Fruit fly (Drosophila melanogaster) whole organism, prepupa: ENCODE data around the gene CG11498.
A peak's percentile ranks its signal among the peaks of the same experiment; 100 is the strongest.

Experiments used
- Blimp-1 ChIP-seq: fragments of 200-800 bp; sonication (Bioruptor generic); optimal IDR thresholded peaks from 3 replicates; lab custom pipeline; 2017; ENCODE audit warnings: missing biosample characterization, missing genetic modification characterization, mild to moderate bottlenecking, moderate library complexity, missing genetic modification reagents
- CG10631 ChIP-seq: fragments of 200-800 bp; sonication (Bioruptor generic); optimal IDR thresholded peaks from 2 replicates; lab custom pipeline; 2016; ENCODE audit warnings: missing biosample characterization, missing genetic modification characterization
- CG10669 ChIP-seq: fragments of 200-800 bp; sonication (Bioruptor generic); optimal IDR thresholded peaks from 3 replicates; lab custom pipeline; 2018; ENCODE audit warnings: missing biosample characterization, mild to moderate bottlenecking, missing genetic modification characterization, moderate library complexity
- CG15336 ChIP-seq: fragments of 200-800 bp; sonication (Bioruptor generic); IDR thresholded peaks from 2 replicates; pipeline ENCODE4 v1.3.6; 2022; ENCODE audit warnings: missing biosample characterization, missing genetic modification characterization
- CG16779 ChIP-seq: fragments of 200-800 bp; sonication (Bioruptor generic); optimal IDR thresholded peaks from 3 replicates; lab custom pipeline; 2017; ENCODE audit warnings: missing biosample characterization, mild to moderate bottlenecking, missing genetic modification characterization
- CG3032 ChIP-seq: fragments of 200-800 bp; optimal IDR thresholded peaks from 2 replicates; lab custom pipeline; 2019; ENCODE audit warnings: missing biosample characterization, mild to moderate bottlenecking, missing genetic modification characterization, moderate library complexity
- CG6163 ChIP-seq: fragments of 200-800 bp; sonication (Bioruptor generic); IDR thresholded peaks from 3 replicates; pipeline ENCODE4 v1.3.6; 2022; ENCODE audit warnings: missing biosample characterization, missing genetic modification characterization
- CG6792 ChIP-seq: fragments of 200-800 bp; sonication (Bioruptor generic); optimal IDR thresholded peaks from 3 replicates; lab custom pipeline; 2016; ENCODE audit warnings: missing biosample characterization, missing genetic modification characterization
- CG6808 ChIP-seq: fragments of 200-800 bp; sonication (Bioruptor generic); optimal IDR thresholded peaks from 3 replicates; lab custom pipeline; 2017; ENCODE audit warnings: missing biosample characterization, missing genetic modification characterization, mild to moderate bottlenecking, moderate library complexity, missing genetic modification reagents
- CG7368 ChIP-seq: fragments of 200-800 bp; sonication (Bioruptor generic); optimal IDR thresholded peaks from 3 replicates; lab custom pipeline; 2016; ENCODE audit warnings: missing biosample characterization, missing genetic modification characterization
- CG8119 ChIP-seq: fragments of 200-800 bp; sonication (Bioruptor generic); IDR thresholded peaks from 3 replicates; pipeline ENCODE4 v1.3.6; 2022; ENCODE audit warnings: missing biosample characterization, missing genetic modification characterization
- CG9139 ChIP-seq: fragments of 200-800 bp; sonication (Bioruptor generic); optimal IDR thresholded peaks from 3 replicates; lab custom pipeline; 2017; ENCODE audit warnings: missing biosample characterization, mild to moderate bottlenecking, missing genetic modification characterization
- Eip78C ChIP-seq: fragments of 200-800 bp; sonication (Bioruptor generic); peaks from one replicate; lab custom pipeline; 2016; ENCODE audit warnings: missing biosample characterization, missing genetic modification characterization
- Eip93F ChIP-seq: fragments of 200-800 bp; sonication (Bioruptor generic); optimal IDR thresholded peaks from 2 replicates; lab custom pipeline; 2016; ENCODE audit warnings: missing biosample characterization, mild to moderate bottlenecking, missing genetic modification characterization
- Gug ChIP-seq: fragments of 200-800 bp; sonication (Bioruptor generic); IDR thresholded peaks from 2 replicates; pipeline ENCODE4 v1.3.6; 2022; ENCODE audit warnings: missing biosample characterization, missing genetic modification characterization
- Hr38 ChIP-seq: sonication (Bioruptor generic); optimal IDR thresholded peaks from 2 replicates; lab custom pipeline; 2016; ENCODE audit warnings: missing biosample characterization, missing genetic modification characterization
- Hr39 ChIP-seq: fragments of 200-800 bp; sonication (Bioruptor generic); optimal IDR thresholded peaks from 2 replicates; lab custom pipeline; 2016; ENCODE audit warnings: missing biosample characterization, missing genetic modification characterization
- Lpt ChIP-seq: fragments of 200-800 bp; sonication (Bioruptor generic); optimal IDR thresholded peaks from 3 replicates; lab custom pipeline; 2016; ENCODE audit warnings: missing biosample characterization, missing genetic modification characterization
- OdsH ChIP-seq: fragments of 200-800 bp; sonication (Bioruptor generic); optimal IDR thresholded peaks from 3 replicates; lab custom pipeline; 2016; ENCODE audit warnings: missing biosample characterization, missing genetic modification characterization
- Smox ChIP-seq: fragments of 200-800 bp; sonication (Bioruptor generic); optimal IDR thresholded peaks from 3 replicates; lab custom pipeline; 2016; ENCODE audit warnings: missing biosample characterization, missing genetic modification characterization
- Sox14 ChIP-seq: fragments of 200-800 bp; sonication (Bioruptor generic); optimal IDR thresholded peaks from 3 replicates; lab custom pipeline; 2016; ENCODE audit warnings: missing biosample characterization, missing genetic modification characterization
- Sox15 ChIP-seq: fragments of 200-800 bp; sonication (Bioruptor generic); optimal IDR thresholded peaks from 3 replicates; lab custom pipeline; 2016; ENCODE audit warnings: missing biosample characterization, missing genetic modification characterization
- acj6 ChIP-seq: fragments of 200-800 bp; sonication (Bioruptor generic); optimal IDR thresholded peaks from 3 replicates; lab custom pipeline; 2016; ENCODE audit warnings: missing biosample characterization, missing genetic modification characterization
- cyc ChIP-seq: fragments of 200-800 bp; sonication (Bioruptor generic); optimal IDR thresholded peaks from 3 replicates; lab custom pipeline; 2016; ENCODE audit warnings: missing biosample characterization, missing genetic modification characterization
- dac ChIP-seq: fragments of 200-800 bp; sonication (Bioruptor generic); optimal IDR thresholded peaks from 2 replicates; lab custom pipeline; 2017; ENCODE audit warnings: missing biosample characterization, mild to moderate bottlenecking, missing genetic modification characterization
- eg ChIP-seq: fragments of 200-800 bp; sonication (Bioruptor generic); IDR thresholded peaks from 3 replicates; pipeline ENCODE4 v1.3.6; 2022; ENCODE audit warnings: missing biosample characterization, missing genetic modification characterization
- esn ChIP-seq: fragments of 200-800 bp; sonication (Bioruptor generic); optimal IDR thresholded peaks from 2 replicates; lab custom pipeline; 2016; ENCODE audit warnings: missing biosample characterization, mild to moderate bottlenecking, missing genetic modification characterization, moderate library complexity
- fd59A ChIP-seq: fragments of 200-800 bp; sonication (Bioruptor generic); optimal IDR thresholded peaks from 2 replicates; lab custom pipeline; 2017; ENCODE audit warnings: missing biosample characterization, mild to moderate bottlenecking, missing genetic modification characterization, missing genetic modification reagents
- fd85E ChIP-seq: fragments of 200-800 bp; sonication (Bioruptor generic); optimal IDR thresholded peaks from 3 replicates; lab custom pipeline; 2016; ENCODE audit warnings: missing biosample characterization, missing genetic modification characterization
- fkh ChIP-seq: fragments of 200-800 bp; sonication (Bioruptor generic); optimal IDR thresholded peaks from 3 replicates; lab custom pipeline; 2017; ENCODE audit warnings: missing biosample characterization, mild to moderate bottlenecking, missing genetic modification characterization, moderate library complexity
- net ChIP-seq: fragments of 200-800 bp; sonication (Bioruptor generic); optimal IDR thresholded peaks from 3 replicates; lab custom pipeline; 2016; ENCODE audit warnings: missing biosample characterization, missing genetic modification characterization
- salr ChIP-seq, 2 experiments: fragments of 200-800 bp; sonication (Bioruptor generic); optimal IDR thresholded peaks; 3 replicates each; lab custom pipeline; 2016 to 2018; ENCODE audit warnings: missing biosample characterization in 2 of 2, missing genetic modification characterization in 2 of 2, mild to moderate bottlenecking in 1 of 2
- ss ChIP-seq, 2 experiments: fragments of 200-800 bp; sonication (Bioruptor generic); optimal IDR thresholded peaks; 2 replicates in 1 of 2; 3 replicates in 1 of 2; lab custom pipeline; 2017 to 2018; ENCODE audit warnings: mild to moderate bottlenecking in 2 of 2, missing biosample characterization in 2 of 2, missing genetic modification characterization in 2 of 2, moderate library complexity in 1 of 2
- svp ChIP-seq: fragments of 200-800 bp; sonication (Bioruptor generic); peaks from one replicate; lab custom pipeline; 2016; ENCODE audit warnings: missing biosample characterization, missing genetic modification characterization
- topi ChIP-seq: fragments of 200-800 bp; sonication (Bioruptor generic); optimal IDR thresholded peaks from 3 replicates; lab custom pipeline; 2016; ENCODE audit warnings: missing biosample characterization, missing genetic modification characterization
- vri ChIP-seq: fragments of 200-800 bp; sonication (Bioruptor generic); optimal IDR thresholded peaks from 3 replicates; lab custom pipeline; 2016; ENCODE audit warnings: missing biosample characterization, mild to moderate bottlenecking, missing genetic modification characterization

Gene CG11498

dm6 chr3R:30121731-30122130 is 38.5 kb downstream of the CG11498 start:
- no peak for TF ChIP-seq fd59A
- TF ChIP-seq svp: peak; percentile 29
- no peak for TF ChIP-seq CG16779 (tag; lab: Kevin White, UChicago)
- TF ChIP-seq ss (GFP tag; optimal IDR thresholded peaks at IDR 0.05; lab: Kevin White, UChicago): no peak
- TF ChIP-seq, all 60 proteins: peak for 1

- TF ChIP-seq CG15336 (0 out of 2 replicates have a peak, but pooled peaks have one; percentile 15), svp (peak; percentile 36), Blimp-1 (GFP tag; lab: Kevin White, UChicago) (peak; percentile 74), fd59A (no peak)
- TF ChIP-seq, all 60 proteins: peak for 3
Measured at dm6 chr3R:30114286-30114803, 45.9 kb downstream of the CG11498 start.

- TF ChIP-seq OdsH (GFP tag; lab: Kevin White, UChicago) (no peak), fd59A (no peak), dac (GFP tag; lab: Kevin White, UChicago) (no peak), esn (GFP tag; lab: Kevin White, UChicago) (no peak), ss (GFP tag; optimal IDR thresholded peaks at IDR 0.05; lab: Kevin White, UChicago) (no peak), CG9139 (GFP tag; lab: Kevin White, UChicago) (no peak), Sox14 (GFP tag; lab: Kevin White, UChicago) (no peak), Lpt (GFP tag; lab: Kevin White, UChicago) (no peak), Hr38 (no peak), vri (GFP tag; lab: Kevin White, UChicago) (no peak), CG6792 (GFP tag; lab: Kevin White, UChicago) (no peak), svp (no peak)
Measured at dm6 chr3R:30110959-30111358, 49.3 kb downstream of the CG11498 start.

dm6 chr3R:30109380-30109779 is 50.9 kb downstream of the CG11498 start:
- TF ChIP-seq CG6163 (GFP tag; lab: Robert Waterston, UW): no peak
- no peak for TF ChIP-seq CG6792 (GFP tag; lab: Kevin White, UChicago)
- no peak for TF ChIP-seq eg (GFP tag; lab: Robert Waterston, UW)
- TF ChIP-seq Eip93F (GFP tag; lab: Kevin White, UChicago): no peak
- no peak for TF ChIP-seq dac (GFP tag; lab: Kevin White, UChicago)
- TF ChIP-seq CG10631: no peak
- no peak for TF ChIP-seq Sox15 (GFP tag; lab: Kevin White, UChicago)
- no peak for TF ChIP-seq CG7368
- no peak for TF ChIP-seq Gug
- TF ChIP-seq cyc (GFP tag; lab: Kevin White, UChicago): no peak
- TF ChIP-seq fd85E: no peak
- no peak for TF ChIP-seq fd59A

- TF ChIP-seq Blimp-1 (GFP tag; lab: Kevin White, UChicago): no peak
- no peak for TF ChIP-seq eg (GFP tag; lab: Robert Waterston, UW)
- TF ChIP-seq svp: peak; percentile 67
- no peak for TF ChIP-seq CG10669 (GFP tag; lab: Kevin White, UChicago)
- no peak for TF ChIP-seq salr (GFP tag; optimal IDR thresholded peaks at IDR 0.05; lab: Kevin White, UChicago)
- no peak for TF ChIP-seq topi (GFP tag; lab: Kevin White, UChicago)
Measured at dm6 chr3R:30108639-30109038, 51.6 kb downstream of the CG11498 start.

dm6 chr3R:30107718-30108117 is 52.6 kb downstream of the CG11498 start:
- TF ChIP-seq Eip78C (no peak), svp (peak; percentile 86)

dm6 chr3R:30106562-30106961 is 53.7 kb downstream of the CG11498 start:
- TF ChIP-seq svp: peak; percentile 93
- TF ChIP-seq CG8119 (GFP tag; lab: Robert Waterston, UW): no peak
- no peak for TF ChIP-seq Hr39 (GFP tag; lab: Kevin White, UChicago)
- TF ChIP-seq acj6 (GFP tag; lab: Kevin White, UChicago): no peak
- no peak for TF ChIP-seq fd85E
- TF ChIP-seq Eip78C: peak; percentile 44
- no peak for TF ChIP-seq net (GFP tag; lab: Kevin White, UChicago)
- no peak for TF ChIP-seq CG16779 (tag; lab: Kevin White, UChicago)
- TF ChIP-seq Smox (GFP tag; lab: Kevin White, UChicago): no peak
- no peak for TF ChIP-seq CG6808 (GFP tag; lab: Kevin White, UChicago)
- no peak for TF ChIP-seq Eip93F (GFP tag; lab: Kevin White, UChicago)
- peak; percentile 56 for TF ChIP-seq fkh (GFP tag; lab: Kevin White, UChicago)
- no peak for TF ChIP-seq CG3032 (tag; lab: Kevin White, UChicago)
- TF ChIP-seq, all 60 proteins: peak for 3
